Worm (Caenorhabditis elegans) whole organism, L4 larva: ENCODE results near the gene K12H4.5.
A peak's percentile ranks its signal among the peaks of the same experiment; 100 is the strongest.

ENCODE experiments used
- F44E2.7 ChIP-seq: fragments of 200-800 bp; sonication (Bioruptor generic); IDR thresholded peaks from 2 replicates; pipeline ENCODE4 v2.1.2; 2022; ENCODE audit warnings: missing genetic modification characterization, missing compliant biosample characterization
- F49E8.2 ChIP-seq: sonication (generic microtip); optimal IDR thresholded peaks from 2 replicates; lab custom pipeline; 2016; ENCODE audit warnings: missing compliant biosample characterization, mild to moderate bottlenecking, missing genetic modification characterization, borderline replicate concordance
- Y105C5A.15 ChIP-seq: fragments of 200-800 bp; sonication (Bioruptor generic); IDR thresholded peaks from 2 replicates; pipeline ENCODE4 v1.3.6; 2022; ENCODE audit warnings: missing genetic modification characterization, missing compliant biosample characterization
- Y48G9A.11 ChIP-seq: fragments of 200-800 bp; sonication (Bioruptor generic); IDR thresholded peaks from 2 replicates; pipeline ENCODE4 v1.3.6; 2022; ENCODE audit warnings: missing genetic modification reagents, missing genetic modification characterization, missing compliant biosample characterization
- ZK546.5 ChIP-seq, 2 experiments: sonication (generic microtip); optimal IDR thresholded peaks; 2 replicates each; lab custom pipeline; 2017; ENCODE audit warnings: missing biosample characterization in 2 of 2, missing genetic modification characterization in 2 of 2
- aha-1 ChIP-seq: fragments of 150-350 bp; peaks from one replicate; lab custom pipeline; 2014; ENCODE audit warnings: missing biosample characterization, missing genetic modification characterization
- aly-2 ChIP-seq: sonication (generic microtip); optimal IDR thresholded peaks from 2 replicates; lab custom pipeline; 2018; ENCODE audit warnings: missing biosample characterization, missing genetic modification characterization
- attf-4 ChIP-seq: sonication (generic microtip); optimal IDR thresholded peaks from 3 replicates; lab custom pipeline; 2017; ENCODE audit warnings: missing biosample characterization, missing genetic modification characterization
- ceh-28 ChIP-seq: fragments of 150-350 bp; optimal IDR thresholded peaks from 2 replicates; lab custom pipeline; 2014; ENCODE audit warnings: missing biosample characterization, missing genetic modification reagents, missing genetic modification characterization
- ceh-32 ChIP-seq: sonication (generic microtip); optimal IDR thresholded peaks from 2 replicates; lab custom pipeline; 2016; ENCODE audit warnings: mild to moderate bottlenecking, missing genetic modification characterization, missing compliant biosample characterization; ENCODE audit not compliant: poor library complexity
- ceh-62 ChIP-seq: sonication (generic microtip); optimal IDR thresholded peaks from 2 replicates; lab custom pipeline; 2017; ENCODE audit warnings: missing biosample characterization, missing genetic modification characterization
- ceh-82 ChIP-seq: sonication (generic microtip); optimal IDR thresholded peaks from 2 replicates; lab custom pipeline; 2017; ENCODE audit warnings: missing biosample characterization, missing genetic modification characterization
- ces-1 ChIP-seq: fragments of 150-350 bp; sonication (generic microtip); optimal IDR thresholded peaks from 4 replicates; lab custom pipeline; 2014; ENCODE audit warnings: missing biosample characterization, missing genetic modification reagents, missing genetic modification characterization
- cey-2 ChIP-seq: sonication (generic microtip); optimal IDR thresholded peaks from 3 replicates; lab custom pipeline; 2017; ENCODE audit warnings: missing genetic modification characterization, mild to moderate bottlenecking, missing compliant biosample characterization, antibody characterized with exemption, borderline replicate concordance; ENCODE audit not compliant: insufficient read depth
- daf-12 ChIP-seq: fragments of 150-350 bp; optimal IDR thresholded peaks from 2 replicates; lab custom pipeline; 2014; ENCODE audit warnings: missing biosample characterization, missing genetic modification reagents, missing genetic modification characterization
- daf-16 ChIP-seq, 3 experiments: sonication (generic microtip); optimal IDR thresholded peaks; 2 replicates each; lab custom pipeline; 2016 to 2017; ENCODE audit warnings: missing genetic modification characterization in 3 of 3, missing genetic modification reagents in 3 of 3, mild to moderate bottlenecking in 2 of 3, missing compliant biosample characterization in 2 of 3, missing biosample characterization in 1 of 3, moderate library complexity in 1 of 3
- daf-8 ChIP-seq: fragments of 200-800 bp; sonication (Bioruptor generic); IDR thresholded peaks from 2 replicates; pipeline ENCODE4 v1.3.6; 2022; ENCODE audit warnings: missing genetic modification characterization, missing compliant biosample characterization
- dmd-8 ChIP-seq: fragments of 200-800 bp; sonication (Bioruptor generic); IDR thresholded peaks from 2 replicates; pipeline ENCODE4 v1.3.6; 2022; ENCODE audit warnings: missing genetic modification characterization, missing compliant biosample characterization
- dpl-1 ChIP-seq: fragments of 150-350 bp; optimal IDR thresholded peaks from 2 replicates; lab custom pipeline; 2014; ENCODE audit warnings: missing biosample characterization, missing genetic modification reagents, missing genetic modification characterization
- duxl-1 ChIP-seq: sonication (generic microtip); optimal IDR thresholded peaks from 2 replicates; lab custom pipeline; 2016; ENCODE audit warnings: mild to moderate bottlenecking, missing genetic modification characterization, moderate library complexity, missing compliant biosample characterization; ENCODE audit not compliant: poor library complexity
- egl-43 ChIP-seq: fragments of 200-800 bp; sonication (Bioruptor generic); IDR thresholded peaks from 2 replicates; pipeline ENCODE4 v1.3.6; 2022; ENCODE audit warnings: missing genetic modification reagents, missing genetic modification characterization, missing compliant biosample characterization
- hlh-30 ChIP-seq: sonication (generic microtip); optimal IDR thresholded peaks from 2 replicates; lab custom pipeline; 2017; ENCODE audit warnings: antibody characterized with exemption, mild to moderate bottlenecking, missing genetic modification characterization, missing compliant biosample characterization; ENCODE audit not compliant: insufficient read depth
- lim-7 ChIP-seq: fragments of 200-800 bp; sonication (Bioruptor generic); IDR thresholded peaks from 2 replicates; pipeline ENCODE4 v1.3.6; 2022; ENCODE audit warnings: missing genetic modification characterization, missing compliant biosample characterization
- lin-1 ChIP-seq: fragments of 200-800 bp; sonication (Bioruptor generic); IDR thresholded peaks from 2 replicates; pipeline ENCODE4 v1.3.6; 2022; ENCODE audit warnings: missing genetic modification reagents, missing genetic modification characterization, missing compliant biosample characterization
- lin-15B ChIP-seq: fragments of 150-350 bp; sonication (generic microtip); optimal IDR thresholded peaks from 3 replicates; lab custom pipeline; 2014; ENCODE audit warnings: missing biosample characterization, missing genetic modification characterization
- madf-9 ChIP-seq: fragments of 200-800 bp; sonication (Bioruptor generic); conservative IDR thresholded peaks from 2 replicates; pipeline ENCODE4 v1.3.6; 2022; ENCODE audit warnings: missing genetic modification reagents, missing genetic modification characterization, missing compliant biosample characterization
- mdl-1 ChIP-seq, 2 experiments: fragments of 150-350 bp in 1 of 2; sonication (generic microtip) in 1 of 2; optimal IDR thresholded peaks; 2 replicates each; lab custom pipeline; 2014 to 2017; ENCODE audit warnings: missing biosample characterization in 2 of 2, missing genetic modification characterization in 2 of 2
- mdt-29 ChIP-seq: fragments of 200-800 bp; sonication (Bioruptor generic); IDR thresholded peaks from 2 replicates; pipeline ENCODE4 v1.3.6; 2022; ENCODE audit warnings: missing genetic modification reagents, missing genetic modification characterization, missing compliant biosample characterization
- mep-1 ChIP-seq: fragments of 150-350 bp; sonication (generic microtip); optimal IDR thresholded peaks from 3 replicates; lab custom pipeline; 2014; ENCODE audit warnings: missing biosample characterization, missing genetic modification characterization
- mes-2 ChIP-seq: sonication (generic microtip); optimal IDR thresholded peaks from 2 replicates; lab custom pipeline; 2016; ENCODE audit warnings: missing genotype, mild to moderate bottlenecking, missing genetic modification characterization, missing compliant biosample characterization; ENCODE audit not compliant: poor library complexity, severe bottlenecking
- mxl-3 ChIP-seq: fragments of 200-800 bp; sonication (Bioruptor generic); optimal IDR thresholded peaks from 2 replicates; lab custom pipeline; 2018; ENCODE audit warnings: mild to moderate bottlenecking, missing genetic modification characterization, missing compliant biosample characterization
- nhr-10 ChIP-seq: fragments of 150-350 bp; optimal IDR thresholded peaks from 2 replicates; lab custom pipeline; 2014; ENCODE audit warnings: missing biosample characterization, missing genetic modification characterization
- nhr-111 ChIP-seq: fragments of 200-800 bp; sonication (Bioruptor generic); optimal IDR thresholded peaks from 2 replicates; lab custom pipeline; 2018; ENCODE audit warnings: mild to moderate bottlenecking, missing genetic modification characterization, missing compliant biosample characterization
- nhr-25 ChIP-seq: sonication (generic microtip); optimal IDR thresholded peaks from 2 replicates; lab custom pipeline; 2017; ENCODE audit warnings: missing genetic modification characterization, mild to moderate bottlenecking, missing compliant biosample characterization, antibody characterized with exemption, moderate library complexity, borderline replicate concordance; ENCODE audit not compliant: insufficient read depth
- nhr-41 ChIP-seq: fragments of 200-800 bp; sonication (Bioruptor generic); IDR thresholded peaks from 2 replicates; pipeline ENCODE4 v1.3.6; 2022; ENCODE audit warnings: missing genetic modification reagents, missing genetic modification characterization, missing compliant biosample characterization
- nhr-76 ChIP-seq: fragments of 150-350 bp; optimal IDR thresholded peaks from 2 replicates; lab custom pipeline; 2014; ENCODE audit warnings: missing biosample characterization, missing genetic modification characterization
- pha-4 ChIP-seq, 2 experiments: fragments of 150-350 bp in 1 of 2; fragments of 200-800 bp in 1 of 2; sonication (Bioruptor generic) in 1 of 2; IDR thresholded peaks in 1 of 2; optimal IDR thresholded peaks in 1 of 2; 2 replicates each; pipeline versions ENCODE4 v1.3.6 to Lab custom; 2014 to 2022; ENCODE audit warnings: missing genetic modification characterization in 2 of 2, missing genetic modification reagents in 2 of 2, missing biosample characterization in 1 of 2, missing compliant biosample characterization in 1 of 2
- pqm-1 ChIP-seq: sonication (generic microtip); optimal IDR thresholded peaks from 2 replicates; lab custom pipeline; 2017; ENCODE audit warnings: missing biosample characterization, missing genetic modification characterization
- rbr-2 ChIP-seq: sonication (generic microtip); optimal IDR thresholded peaks from 2 replicates; lab custom pipeline; 2016; ENCODE audit warnings: missing genotype, missing genetic modification characterization, missing compliant biosample characterization
- sdz-12 ChIP-seq: fragments of 200-800 bp; sonication (Bioruptor generic); optimal IDR thresholded peaks from 2 replicates; lab custom pipeline; 2018; ENCODE audit warnings: mild to moderate bottlenecking, missing genetic modification characterization, missing compliant biosample characterization
- skn-1 ChIP-seq: fragments of 150-350 bp; optimal IDR thresholded peaks from 2 replicates; lab custom pipeline; 2014; ENCODE audit warnings: missing biosample characterization, missing genetic modification characterization
- snpc-4 ChIP-seq: fragments of 150-350 bp; optimal IDR thresholded peaks from 2 replicates; lab custom pipeline; 2014; ENCODE audit warnings: missing biosample characterization, missing genetic modification characterization
- unc-130 ChIP-seq: sonication (generic microtip); optimal IDR thresholded peaks from 2 replicates; lab custom pipeline; 2016; ENCODE audit warnings: missing genetic modification reagents, missing genetic modification characterization, missing compliant biosample characterization
- unc-62 ChIP-seq, 3 experiments: fragments of 150-350 bp in 1 of 3; sonication (generic microtip); optimal IDR thresholded peaks in 2 of 3; peaks in 1 of 3; 1 replicate in 1 of 3; 2 replicates in 2 of 3; lab custom pipeline; 2014 to 2017; ENCODE audit warnings: missing biosample characterization in 3 of 3, missing genetic modification characterization in 3 of 3, missing genetic modification reagents in 3 of 3, missing genotype in 1 of 3
- ztf-11 ChIP-seq: fragments of 150-350 bp; optimal IDR thresholded peaks from 2 replicates; lab custom pipeline; 2014; ENCODE audit warnings: missing biosample characterization, missing genetic modification characterization

K12H4.5 gene

ce11 chrIII:8043784-8044183, 503 bp upstream of the K12H4.5 start (continued):
- TF ChIP-seq ceh-62 (tag; lab: Kevin White, UChicago) (peak; percentile 42), Y48G9A.11 (GFP tag; lab: Robert Waterston, UW) (peak; percentile 96), dpl-1 (GFP tag; lab: Kevin White, UChicago) (peak; percentile 92), hlh-30 (tag; lab: Kevin White, UChicago) (peak; percentile 93), unc-130 (peak; percentile 99), daf-12 (tag; lab: Kevin White, UChicago) (no peak), daf-16 (GFP tag; optimal IDR thresholded peaks at IDR 0.05; lab: Kevin White, UChicago) (peak; percentile 62 to 80), daf-16 (tag; optimal IDR thresholded peaks at IDR 0.05; lab: Kevin White, UChicago) (peak; percentile 90), madf-9 (GFP tag; lab: Robert Waterston, UW) (peak; percentile 97), dmd-8 (GFP tag; lab: Robert Waterston, UW) (peak; percentile 83), lim-7 (GFP tag; lab: Robert Waterston, UW) (peak; percentile 97), snpc-4 (tag; lab: Kevin White, UChicago) (no peak), mep-1 (tag; lab: Kevin White, UChicago) (peak; percentile 99), skn-1 (tag; lab: Kevin White, UChicago) (no peak), cey-2 (tag; lab: Kevin White, UChicago) (peak; percentile 68), ceh-28 (tag; lab: Kevin White, UChicago) (peak; percentile 52), ztf-11 (no peak), pqm-1 (tag; lab: Kevin White, UChicago) (peak; percentile 86), attf-4 (tag; lab: Kevin White, UChicago) (no peak), sdz-12 (GFP tag; lab: Kevin White, UChicago) (peak; percentile 99), daf-8 (GFP tag; lab: Robert Waterston, UW) (0 out of 2 replicates have a peak, but pooled peaks have one; percentile 85), ces-1 (GFP tag; lab: Kevin White, UChicago) (peak; percentile 88), nhr-76 (tag; lab: Kevin White, UChicago) (peak; percentile 57), ceh-82 (tag; lab: Kevin White, UChicago) (peak; percentile 28), mes-2 (tag; lab: Kevin White, UChicago) (peak; percentile 100), duxl-1 (tag; lab: Kevin White, UChicago) (peak; percentile 95), nhr-25 (tag; lab: Kevin White, UChicago) (peak; percentile 96), pha-4 (GFP tag; IDR thresholded peaks at IDR 0.05; lab: Robert Waterston, UW) (peak; percentile 93), pha-4 (tag; optimal IDR thresholded peaks at IDR 0.05; lab: Kevin White, UChicago) (peak; percentile 98), unc-62 (GFP tag; optimal IDR thresholded peaks at IDR 0.05 in 1 of 2; lab: Kevin White, UChicago) (peak in 1 of 2 experiments; percentile 100), unc-62 (tag; optimal IDR thresholded peaks at IDR 0.05; lab: Kevin White, UChicago) (peak; percentile 58), Y105C5A.15 (GFP tag; lab: Robert Waterston, UW) (peak; percentile 58; the same call in 1 of the 2 replicates), mdl-1 (tag; optimal IDR thresholded peaks at IDR 0.05; lab: Kevin White, UChicago) (peak; percentile 3 to 93), nhr-41 (peak; percentile 84), F44E2.7 (GFP tag; lab: Robert Waterston, UW) (peak; percentile 76; the same call in 1 of the 2 replicates)

- TF ChIP-seq daf-16 (GFP tag; optimal IDR thresholded peaks at IDR 0.05; lab: Kevin White, UChicago) (no peak), daf-16 (tag; optimal IDR thresholded peaks at IDR 0.05; lab: Kevin White, UChicago) (peak; percentile 18), egl-43 (GFP tag; lab: Robert Waterston, UW) (no peak), aha-1 (tag; lab: Kevin White, UChicago) (peak; percentile 45)
Measured at ce11 chrIII:8044717-8045116, 430 bp downstream of the K12H4.5 start, which contains the start of gene spcs-3. Gene spcs-3, plus strand, starts transcription at chrIII:8045017.

ce11 chrIII:8045734-8046133, 1.4 kb downstream of the K12H4.5 start, which contains the start of gene K12H4.3:
Gene K12H4.3, plus strand, starts transcription at chrIII:8046034.
- TF ChIP-seq rbr-2 (tag; lab: Kevin White, UChicago) (no peak), lin-1 (GFP tag; lab: Robert Waterston, UW) (0 out of 2 replicates have a peak, but pooled peaks have one; percentile 8), daf-12 (tag; lab: Kevin White, UChicago) (no peak), nhr-10 (no peak), unc-62 (GFP tag; optimal IDR thresholded peaks at IDR 0.05 in 1 of 2; lab: Kevin White, UChicago) (peak in 1 of 2 experiments; percentile 79), unc-62 (tag; optimal IDR thresholded peaks at IDR 0.05; lab: Kevin White, UChicago) (no peak), nhr-25 (tag; lab: Kevin White, UChicago) (no peak), ZK546.5 (tag; optimal IDR thresholded peaks at IDR 0.05; lab: Kevin White, UChicago) (no peak), mdl-1 (tag; optimal IDR thresholded peaks at IDR 0.05; lab: Kevin White, UChicago) (no peak), ceh-32 (tag; lab: Kevin White, UChicago) (no peak), mxl-3 (no peak), nhr-111 (GFP tag; lab: Kevin White, UChicago) (no peak), F49E8.2 (tag; lab: Kevin White, UChicago) (no peak), aly-2 (tag; lab: Kevin White, UChicago) (no peak), mdt-29 (no peak), lin-15B (tag; lab: Kevin White, UChicago) (no peak)
